Worm (Caenorhabditis elegans) whole organism, L4/young adult: ENCODE results near the gene rnr-1.

Experiments
- W03F9.2 ChIP-seq: fragments of 150-350 bp; optimal IDR thresholded peaks from 2 replicates; lab custom pipeline; 2014; ENCODE audit warnings: missing biosample characterization, missing genetic modification characterization
- dao-5 ChIP-seq: sonication (generic microtip); optimal IDR thresholded peaks from 2 replicates; lab custom pipeline; 2016; ENCODE audit warnings: missing genotype, missing genetic modification characterization, moderate library complexity, missing compliant biosample characterization
- him-1 ChIP-seq: sonication (generic microtip); optimal IDR thresholded peaks from 2 replicates; lab custom pipeline; 2016; ENCODE audit warnings: missing genotype, missing genetic modification reagents, missing genetic modification characterization, missing compliant biosample characterization

The rnr-1 gene

DNA sequence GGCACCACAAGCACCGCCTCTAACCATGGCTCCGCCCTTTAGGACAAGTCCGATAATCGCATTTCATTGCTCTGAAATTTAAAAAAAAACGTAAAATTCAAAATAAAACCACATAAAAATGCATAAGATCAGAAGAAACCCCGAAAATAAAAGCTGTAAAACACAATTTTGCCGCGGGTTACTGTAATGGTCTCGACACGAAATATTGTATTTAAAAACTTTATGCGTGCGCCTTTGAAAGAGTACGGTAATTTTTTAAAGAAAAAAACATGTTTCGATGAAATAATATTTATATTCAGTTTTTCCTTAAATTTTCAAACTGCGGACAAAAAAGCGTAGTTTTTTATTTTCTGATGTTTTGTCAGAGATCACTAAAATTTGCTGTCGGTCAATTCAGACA, at the start of gene rnr-1:
rnr-1 (minus strand) TSS at position 77 of the 400 bp plus-strand sequence.
- TF ChIP-seq him-1 (tag; lab: Kevin White, UChicago) (no peak), dao-5 (tag; lab: Kevin White, UChicago) (no peak), W03F9.2 (tag; lab: Kevin White, UChicago) (no peak)

ce11 chrIII:9277803-9278202, 49.2 kb upstream of the rnr-1 start:
- TF ChIP-seq him-1 (tag; lab: Kevin White, UChicago): no peak
- no peak for TF ChIP-seq dao-5 (tag; lab: Kevin White, UChicago)
- no peak for TF ChIP-seq W03F9.2 (tag; lab: Kevin White, UChicago)

DNA sequence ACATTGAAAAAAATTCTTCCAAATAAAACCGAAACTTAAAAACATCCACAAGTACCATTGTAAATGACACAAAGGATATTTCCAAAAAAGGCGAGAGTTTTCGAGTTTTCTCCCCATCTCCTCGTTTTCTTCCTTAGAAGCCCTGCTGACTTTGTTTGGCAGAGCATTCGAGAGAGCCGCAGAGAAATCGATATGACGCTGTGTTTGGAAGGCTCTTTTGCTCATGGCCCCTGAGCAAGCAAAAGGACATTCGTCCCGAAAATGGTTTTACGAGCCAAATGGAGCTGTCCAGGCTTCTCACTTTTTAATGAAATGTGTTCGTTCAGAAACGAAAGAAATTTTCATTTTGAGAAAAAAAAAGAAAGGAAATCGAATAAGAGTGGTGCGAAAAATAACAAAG, 43.5 kb upstream of the rnr-1 start:
- TF ChIP-seq dao-5 (tag; lab: Kevin White, UChicago) (no peak), him-1 (tag; lab: Kevin White, UChicago) (no peak), W03F9.2 (tag; lab: Kevin White, UChicago) (no peak)

DNA sequence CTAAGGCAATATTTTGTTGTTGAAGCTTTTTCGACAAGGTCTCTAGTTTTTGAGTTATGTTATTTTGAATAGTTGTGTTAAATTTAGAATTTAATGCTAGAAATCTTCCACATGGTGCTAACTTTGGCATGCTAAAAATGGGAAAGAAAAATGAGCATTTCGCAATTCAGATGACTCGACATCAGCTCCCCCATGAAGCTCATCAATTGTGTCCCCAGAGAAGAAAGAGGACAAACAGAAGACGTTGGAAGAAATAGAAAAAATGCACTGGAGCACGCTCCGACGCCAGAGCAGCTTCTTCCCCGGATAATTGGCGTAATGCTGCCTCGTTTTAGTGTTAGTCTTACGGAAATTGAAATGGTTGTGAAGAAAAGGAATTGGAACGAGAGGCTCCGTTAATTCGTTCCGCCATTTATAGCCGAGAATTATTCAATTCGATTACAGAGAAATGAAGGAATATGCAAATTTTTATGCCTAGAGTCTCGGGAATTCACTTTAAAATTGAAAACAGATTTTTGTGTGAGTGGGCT, 42.9 kb upstream of the rnr-1 start:
- TF ChIP-seq W03F9.2 (tag; lab: Kevin White, UChicago) (no peak), dao-5 (tag; lab: Kevin White, UChicago) (no peak), him-1 (tag; lab: Kevin White, UChicago) (no peak)

DNA sequence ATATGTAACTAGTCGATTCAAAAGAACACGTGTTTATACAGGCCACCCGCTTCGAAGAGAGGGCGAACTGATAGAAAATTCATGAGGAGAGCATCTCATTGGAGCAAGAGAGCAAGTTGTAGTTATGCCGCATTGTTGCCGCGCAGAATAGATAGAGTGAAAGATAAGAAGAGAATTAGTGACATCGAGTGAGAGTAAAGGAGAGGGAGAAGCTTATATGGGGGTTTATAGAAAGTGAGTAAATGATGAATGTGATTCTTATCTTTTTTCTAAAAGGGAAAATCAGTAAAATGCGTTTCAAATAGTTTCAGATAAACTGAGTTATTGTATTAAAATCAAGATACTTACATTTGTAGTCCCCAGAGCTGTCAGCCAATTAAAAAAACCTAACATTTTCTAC, 41.6 kb upstream of the rnr-1 start:
- no peak for TF ChIP-seq W03F9.2 (tag; lab: Kevin White, UChicago)
- TF ChIP-seq dao-5 (tag; lab: Kevin White, UChicago): no peak
- TF ChIP-seq him-1 (tag; lab: Kevin White, UChicago): no peak

DNA sequence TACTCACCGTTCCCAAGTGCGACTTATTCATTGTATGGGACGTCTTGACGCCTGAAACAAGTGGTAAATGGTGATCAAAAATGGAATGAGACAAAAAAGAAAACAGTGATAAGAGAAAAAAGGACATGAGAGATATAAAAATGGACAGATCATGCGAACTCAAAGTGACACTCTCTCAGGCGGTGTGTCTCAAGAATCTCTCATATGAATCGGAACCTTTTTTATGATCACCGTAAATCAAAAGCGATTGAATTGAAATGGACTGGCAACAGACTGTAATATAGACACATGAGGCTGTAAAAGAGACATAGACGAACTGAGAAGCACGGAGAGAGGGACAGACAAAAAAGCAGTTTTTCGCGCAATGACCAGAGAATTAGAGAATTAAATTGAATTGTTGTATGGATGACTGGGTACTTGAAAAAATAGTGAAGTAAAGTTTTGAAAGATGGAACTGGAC, 40.4 kb upstream of the rnr-1 start, which contains the start of gene clip-1:
clip-1 (minus strand) TSS at position 51 of the 460 bp plus-strand sequence.
- TF ChIP-seq dao-5 (tag; lab: Kevin White, UChicago) (no peak), him-1 (tag; lab: Kevin White, UChicago) (no peak), W03F9.2 (tag; lab: Kevin White, UChicago) (no peak)

ce11 chrIII:9258510-9258909, 29.9 kb upstream of the rnr-1 start:
- TF ChIP-seq dao-5 (tag; lab: Kevin White, UChicago): no peak
- no peak for TF ChIP-seq W03F9.2 (tag; lab: Kevin White, UChicago)
- no peak for TF ChIP-seq him-1 (tag; lab: Kevin White, UChicago)

DNA sequence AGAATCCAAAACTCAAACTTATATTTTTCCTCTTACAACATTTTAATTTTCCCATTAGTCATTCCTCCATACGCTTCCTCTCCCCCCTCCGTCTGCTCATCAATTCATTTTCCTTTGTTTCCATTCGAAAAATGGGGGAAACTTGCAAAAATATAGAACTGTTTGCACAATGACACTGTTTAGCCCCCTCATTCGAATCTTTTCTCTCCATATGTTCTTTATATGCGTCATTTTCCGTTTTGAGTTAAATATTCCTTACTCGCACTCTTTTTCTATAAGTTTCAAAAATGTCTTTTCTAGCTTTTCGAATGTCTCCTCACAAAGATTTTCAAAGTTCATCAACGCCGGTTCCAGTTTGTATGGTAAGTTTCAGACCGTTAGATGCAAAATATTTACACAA, 28.4 kb upstream of the rnr-1 start, which contains the start of gene M01A8.1:
M01A8.1 (plus strand) TSS at position 301 of the 400 bp plus-strand sequence.
- no peak for TF ChIP-seq him-1 (tag; lab: Kevin White, UChicago)
- no peak for TF ChIP-seq dao-5 (tag; lab: Kevin White, UChicago)
- no peak for TF ChIP-seq W03F9.2 (tag; lab: Kevin White, UChicago)

DNA sequence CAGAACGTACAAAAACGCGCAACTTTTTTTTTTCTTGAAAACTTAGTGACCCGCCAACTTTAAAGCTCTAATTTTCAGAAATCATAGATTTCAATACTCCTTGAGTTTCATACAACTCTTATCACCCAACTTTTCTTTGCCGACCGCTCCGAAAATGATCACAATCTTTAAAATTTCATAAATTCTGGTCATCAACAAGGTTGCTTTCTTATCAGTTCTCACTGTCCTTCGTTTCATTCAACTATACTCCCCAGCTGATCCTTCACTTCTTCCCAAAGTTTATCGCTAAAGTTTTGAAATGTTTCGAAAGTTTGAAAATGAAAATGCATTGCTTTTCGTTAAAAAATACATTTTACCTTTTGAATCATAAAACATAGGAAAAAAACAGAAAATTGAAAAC, 27.2 kb upstream of the rnr-1 start:
- TF ChIP-seq him-1 (tag; lab: Kevin White, UChicago) (no peak), dao-5 (tag; lab: Kevin White, UChicago) (no peak), W03F9.2 (tag; lab: Kevin White, UChicago) (no peak)

- TF ChIP-seq dao-5 (tag; lab: Kevin White, UChicago): no peak
- TF ChIP-seq W03F9.2 (tag; lab: Kevin White, UChicago): no peak
- TF ChIP-seq him-1 (tag; lab: Kevin White, UChicago): no peak
These were observed 26.4 kb upstream of the rnr-1 start for ce11 chrIII:9254988-9255387.

DNA sequence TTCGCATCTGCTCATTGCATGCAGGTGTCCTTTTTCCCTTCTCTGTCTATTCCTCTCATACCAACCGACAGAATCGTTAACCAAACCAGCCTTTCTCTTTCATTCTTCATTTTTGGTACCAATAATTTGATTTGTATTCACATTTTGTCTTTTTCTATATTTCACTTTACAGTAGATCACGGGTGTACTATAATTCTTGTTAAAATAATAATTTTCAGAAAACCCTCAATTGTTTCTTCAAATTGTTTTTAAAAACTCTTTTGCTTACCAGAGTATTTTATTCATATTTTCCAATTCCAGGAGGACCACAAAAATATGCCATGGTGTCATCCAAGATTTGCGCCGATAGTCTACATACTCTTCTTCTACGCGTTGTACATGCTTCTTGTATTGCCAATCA, 22.1 kb upstream of the rnr-1 start, which contains the start of gene T02C1.2:
T02C1.2 (plus strand) TSS at position 301 of the 400 bp plus-strand sequence.
- TF ChIP-seq dao-5 (tag; lab: Kevin White, UChicago): no peak

ce11 chrIII:9247221-9247620, 18.6 kb upstream of the rnr-1 start, which contains the start of gene T02C1.1:
Gene T02C1.1, plus strand, starts transcription at chrIII:9247525.
- no peak for TF ChIP-seq dao-5 (tag; lab: Kevin White, UChicago)
- TF ChIP-seq him-1 (tag; lab: Kevin White, UChicago): no peak

DNA sequence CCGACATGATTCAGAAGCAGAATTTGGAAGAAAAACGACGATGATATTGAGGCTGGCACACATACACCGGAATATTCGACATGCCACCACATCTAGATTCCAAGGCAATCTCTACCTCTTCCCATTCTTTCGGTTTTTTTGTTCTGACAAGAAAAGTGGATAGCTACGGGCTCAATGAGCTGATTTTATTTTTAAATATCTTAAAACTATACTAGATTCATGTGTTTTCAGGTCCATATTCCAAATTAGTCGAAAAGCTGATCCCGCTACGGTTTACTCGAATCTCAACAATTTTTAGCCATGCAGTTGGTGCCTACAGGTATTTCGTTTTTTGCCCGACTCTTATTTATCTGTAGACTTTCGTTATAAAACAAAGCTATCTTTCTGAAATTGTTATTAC, 14.1 kb upstream of the rnr-1 start, which contains the start of gene dat-1:
dat-1 (plus strand) TSS at position 301 of the 400 bp plus-strand sequence.
- TF ChIP-seq dao-5 (tag; lab: Kevin White, UChicago) (no peak), him-1 (tag; lab: Kevin White, UChicago) (no peak), W03F9.2 (tag; lab: Kevin White, UChicago) (no peak)

DNA sequence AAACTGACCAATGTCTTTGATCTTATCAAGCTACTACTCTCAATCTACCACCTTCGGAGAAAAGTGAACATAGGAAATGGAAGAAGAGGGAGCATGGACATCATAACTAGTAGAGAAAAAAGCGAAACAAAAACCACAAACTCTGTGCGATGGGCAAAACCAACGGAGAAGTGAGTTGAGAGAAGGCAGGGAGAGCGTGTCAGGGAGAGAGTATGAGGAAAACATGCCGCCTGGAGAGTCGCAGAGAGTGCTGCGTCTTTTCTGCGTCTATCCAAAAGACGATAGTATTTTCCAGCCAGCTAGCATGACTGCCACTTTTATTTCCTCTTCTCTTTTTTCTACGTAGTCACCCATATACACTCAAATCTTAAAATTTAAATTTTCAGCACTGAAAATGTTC, 11.4 kb upstream of the rnr-1 start, which contains the start of gene saeg-2:
saeg-2 (plus strand) TSS at position 381 of the 400 bp plus-strand sequence.
- TF ChIP-seq him-1 (tag; lab: Kevin White, UChicago): no peak
- TF ChIP-seq W03F9.2 (tag; lab: Kevin White, UChicago): peak; percentile 51
- TF ChIP-seq dao-5 (tag; lab: Kevin White, UChicago): no peak
